Worm (Caenorhabditis elegans) whole organism, L2 larva: Measurements from ENCODE around the gene ver-3.

ENCODE experiments used
- C34F6.9 ChIP-seq: fragments of 150-350 bp; optimal IDR thresholded peaks from 2 replicates; lab custom pipeline; 2014; ENCODE audit warnings: missing biosample characterization, missing genetic modification characterization
- F13H6.1 ChIP-seq: sonication (generic microtip); optimal IDR thresholded peaks from 2 replicates; lab custom pipeline; 2016; ENCODE audit warnings: missing genetic modification characterization, missing compliant biosample characterization
- R02D3.7 ChIP-seq: fragments of 150-350 bp; optimal IDR thresholded peaks from 2 replicates; lab custom pipeline; 2014; ENCODE audit warnings: missing biosample characterization, missing genetic modification characterization
- Y55F3AM.14 ChIP-seq: fragments of 200-800 bp; sonication (Bioruptor generic); optimal IDR thresholded peaks from 2 replicates; lab custom pipeline; 2018; ENCODE audit warnings: mild to moderate bottlenecking, missing genetic modification characterization, missing compliant biosample characterization
- ZK546.5 ChIP-seq: sonication (generic microtip); optimal IDR thresholded peaks from 2 replicates; lab custom pipeline; 2017; ENCODE audit warnings: missing biosample characterization, missing genetic modification characterization
- alr-1 ChIP-seq: fragments of 150-350 bp; optimal IDR thresholded peaks from 2 replicates; lab custom pipeline; 2014; ENCODE audit warnings: missing biosample characterization, missing genetic modification characterization
- aly-2 ChIP-seq: fragments of 150-350 bp; optimal IDR thresholded peaks from 2 replicates; lab custom pipeline; 2014; ENCODE audit warnings: missing biosample characterization, missing genetic modification characterization
- ama-1 ChIP-seq: fragments of 150-350 bp; optimal IDR thresholded peaks from 2 replicates; lab custom pipeline; 2018; ENCODE audit warnings: inconsistent platforms
- blmp-1 ChIP-seq: sonication (generic microtip); optimal IDR thresholded peaks from 2 replicates; lab custom pipeline; 2017; ENCODE audit warnings: missing genetic modification characterization, mild to moderate bottlenecking, missing compliant biosample characterization, antibody characterized with exemption, moderate library complexity; ENCODE audit not compliant: insufficient read depth
- crh-2 ChIP-seq: sonication (generic microtip); optimal IDR thresholded peaks from 2 replicates; lab custom pipeline; 2017; ENCODE audit warnings: missing biosample characterization, missing genetic modification characterization
- dmd-4 ChIP-seq: sonication (generic microtip); optimal IDR thresholded peaks from 2 replicates; lab custom pipeline; 2017; ENCODE audit warnings: missing biosample characterization, missing genetic modification characterization
- egl-27 ChIP-seq: sonication (generic microtip); optimal IDR thresholded peaks from 3 replicates; lab custom pipeline; 2017; ENCODE audit warnings: missing biosample characterization, missing genetic modification reagents, missing genetic modification characterization
- elt-1 ChIP-seq: fragments of 150-350 bp; optimal IDR thresholded peaks from 2 replicates; lab custom pipeline; 2014; ENCODE audit warnings: missing biosample characterization, missing genetic modification characterization
- elt-3 ChIP-seq: sonication (generic microtip); optimal IDR thresholded peaks from 2 replicates; lab custom pipeline; 2017; ENCODE audit warnings: missing biosample characterization, missing genetic modification characterization
- fos-1 ChIP-seq: fragments of 150-350 bp; optimal IDR thresholded peaks from 2 replicates; lab custom pipeline; 2014; ENCODE audit warnings: missing biosample characterization, missing genetic modification characterization
- gmeb-1 ChIP-seq: fragments of 150-350 bp; optimal IDR thresholded peaks from 2 replicates; lab custom pipeline; 2014; ENCODE audit warnings: missing biosample characterization, missing genetic modification characterization
- lin-11 ChIP-seq: fragments of 150-350 bp; sonication (generic microtip); optimal IDR thresholded peaks from 2 replicates; lab custom pipeline; 2014; ENCODE audit warnings: missing biosample characterization, missing genetic modification characterization, inconsistent platforms, mixed read lengths
- lin-39 ChIP-seq: fragments of 150-350 bp; optimal IDR thresholded peaks from 2 replicates; lab custom pipeline; 2014; ENCODE audit warnings: missing biosample characterization, missing genetic modification reagents, missing genetic modification characterization
- lsy-2 ChIP-seq, 2 experiments: fragments of 150-350 bp in 1 of 2; sonication (generic microtip) in 1 of 2; optimal IDR thresholded peaks; 2 replicates each; lab custom pipeline; 2014 to 2017; ENCODE audit warnings: missing biosample characterization in 2 of 2, missing genetic modification characterization in 2 of 2
- mab-5 ChIP-seq: fragments of 150-350 bp; optimal IDR thresholded peaks from 2 replicates; lab custom pipeline; 2014; ENCODE audit warnings: missing biosample characterization, missing genetic modification characterization
- mdl-1 ChIP-seq, 2 experiments: fragments of 150-350 bp in 1 of 2; sonication (generic microtip) in 1 of 2; optimal IDR thresholded peaks; 2 replicates each; lab custom pipeline; 2017; ENCODE audit warnings: missing biosample characterization in 2 of 2, missing genetic modification characterization in 2 of 2
- nhr-10 ChIP-seq: sonication (generic microtip); optimal IDR thresholded peaks from 2 replicates; lab custom pipeline; 2017; ENCODE audit warnings: missing biosample characterization, missing genetic modification characterization
- nhr-12 ChIP-seq: fragments of 150-350 bp; optimal IDR thresholded peaks from 2 replicates; lab custom pipeline; 2014; ENCODE audit warnings: missing biosample characterization, missing genetic modification characterization
- nhr-21 ChIP-seq: fragments of 150-350 bp; optimal IDR thresholded peaks from 2 replicates; lab custom pipeline; 2014; ENCODE audit warnings: missing biosample characterization, missing genetic modification characterization
- nhr-25 ChIP-seq: fragments of 150-350 bp; sonication (generic microtip); optimal IDR thresholded peaks from 3 replicates; lab custom pipeline; 2014; ENCODE audit warnings: missing biosample characterization, missing genetic modification characterization
- nhr-77 ChIP-seq: fragments of 150-350 bp; optimal IDR thresholded peaks from 2 replicates; lab custom pipeline; 2014; ENCODE audit warnings: missing biosample characterization, missing genetic modification characterization
- sem-4 ChIP-seq: fragments of 150-350 bp; optimal IDR thresholded peaks from 2 replicates; lab custom pipeline; 2014; ENCODE audit warnings: missing biosample characterization, missing genetic modification reagents, missing genetic modification characterization
- skn-1 ChIP-seq: sonication (generic microtip); optimal IDR thresholded peaks from 2 replicates; lab custom pipeline; 2017; ENCODE audit warnings: missing biosample characterization, missing genetic modification characterization
- sma-3 ChIP-seq: sonication (generic microtip); optimal IDR thresholded peaks from 2 replicates; lab custom pipeline; 2016; ENCODE audit warnings: missing genetic modification reagents, missing genetic modification characterization, missing compliant biosample characterization
- sma-9 ChIP-seq, 2 experiments: fragments of 150-350 bp in 1 of 2; sonication (generic microtip) in 1 of 2; optimal IDR thresholded peaks; 2 replicates each; lab custom pipeline; 2014 to 2016; ENCODE audit warnings: missing genetic modification characterization in 2 of 2, mild to moderate bottlenecking in 1 of 2, missing biosample characterization in 1 of 2, missing compliant biosample characterization in 1 of 2, missing genetic modification reagents in 1 of 2, moderate library complexity in 1 of 2
- unc-39 ChIP-seq: fragments of 150-350 bp; optimal IDR thresholded peaks from 2 replicates; lab custom pipeline; 2014; ENCODE audit warnings: missing biosample characterization, missing genetic modification characterization
- unc-55 ChIP-seq: fragments of 150-350 bp; sonication (generic microtip); optimal IDR thresholded peaks from 3 replicates; lab custom pipeline; 2014; ENCODE audit warnings: missing biosample characterization, missing genetic modification reagents, missing genetic modification characterization
- ztf-11 ChIP-seq: sonication (generic microtip); optimal IDR thresholded peaks from 2 replicates; lab custom pipeline; 2017; ENCODE audit warnings: missing biosample characterization, missing genetic modification characterization
- ztf-4 ChIP-seq: fragments of 150-350 bp; optimal IDR thresholded peaks from 2 replicates; lab custom pipeline; 2014; ENCODE audit warnings: missing biosample characterization, missing genetic modification characterization

ver-3 gene

ce11 chrX:10992177-10992576 lies at the start of gene ver-3:
Gene ver-3 (plus strand): TSS chrX:10992477.
- TF ChIP-seq ztf-4 (tag; lab: Kevin White, UChicago): no peak
- TF ChIP-seq lin-39 (tag; lab: Kevin White, UChicago): no peak
- TF ChIP-seq mdl-1 (tag; optimal IDR thresholded peaks at IDR 0.05; lab: Kevin White, UChicago): no peak
- TF ChIP-seq nhr-21: no peak
- TF ChIP-seq dmd-4 (tag; lab: Kevin White, UChicago): no peak
- no peak for TF ChIP-seq skn-1 (tag; lab: Kevin White, UChicago)
- no peak for TF ChIP-seq ZK546.5 (tag; lab: Kevin White, UChicago)
- no peak for TF ChIP-seq Y55F3AM.14 (GFP tag; lab: Kevin White, UChicago)
- no peak for TF ChIP-seq ztf-11 (tag; lab: Kevin White, UChicago)
- TF ChIP-seq alr-1: no peak
- TF ChIP-seq mab-5 (tag; lab: Kevin White, UChicago): no peak
- TF ChIP-seq, all 48 proteins: peak for 0

ce11 chrX:10948852-10949251 lies 43.4 kb upstream of the ver-3 start, which contains the start of gene T21B6.3:
Gene T21B6.3 (minus strand): TSS chrX:10948952.
- TF ChIP-seq ztf-11 (tag; lab: Kevin White, UChicago) (no peak), sma-3 (GFP tag; lab: Kevin White, UChicago) (no peak), C34F6.9 (tag; lab: Kevin White, UChicago) (no peak), nhr-25 (no peak), blmp-1 (tag; lab: Kevin White, UChicago) (no peak), aly-2 (tag; lab: Kevin White, UChicago) (no peak), elt-1 (tag; lab: Kevin White, UChicago) (no peak), alr-1 (no peak), ztf-4 (tag; lab: Kevin White, UChicago) (no peak), dmd-4 (tag; lab: Kevin White, UChicago) (no peak), nhr-10 (no peak), ama-1 (no peak), elt-3 (tag; lab: Kevin White, UChicago) (no peak), R02D3.7 (no peak), skn-1 (tag; lab: Kevin White, UChicago) (no peak), crh-2 (tag; lab: Kevin White, UChicago) (no peak)
- TF ChIP-seq, all 48 proteins: peak for 0

- no peak for TF ChIP-seq sem-4
- TF ChIP-seq F13H6.1: no peak
- TF ChIP-seq unc-39 (tag; lab: Kevin White, UChicago): no peak
- no peak for TF ChIP-seq ztf-11 (tag; lab: Kevin White, UChicago)
- no peak for TF ChIP-seq lin-39 (tag; lab: Kevin White, UChicago)
- TF ChIP-seq C34F6.9 (tag; lab: Kevin White, UChicago): no peak
- TF ChIP-seq egl-27 (tag; lab: Kevin White, UChicago): no peak
- TF ChIP-seq, all 48 proteins: peak for 0
These were observed 41.1 kb upstream of the ver-3 start, which contains the start of gene K09C8.7 for ce11 chrX:10951168-10951567. Gene K09C8.7 (minus strand): TSS chrX:10951393.

ce11 chrX:10951922-10952321 lies 40.4 kb upstream of the ver-3 start:
- TF ChIP-seq fos-1 (tag; lab: Kevin White, UChicago) (peak; percentile 7), mdl-1 (tag; optimal IDR thresholded peaks at IDR 0.05; lab: Kevin White, UChicago) (no peak), lin-11 (tag; lab: Kevin White, UChicago) (no peak), sma-3 (GFP tag; lab: Kevin White, UChicago) (no peak), nhr-12 (tag; lab: Kevin White, UChicago) (no peak), sem-4 (no peak)

- TF ChIP-seq sma-3 (GFP tag; lab: Kevin White, UChicago): no peak
- no peak for TF ChIP-seq nhr-77 (tag; lab: Kevin White, UChicago)
- TF ChIP-seq unc-55: no peak
- no peak for TF ChIP-seq nhr-12 (tag; lab: Kevin White, UChicago)
- no peak for TF ChIP-seq mab-5 (tag; lab: Kevin White, UChicago)
- no peak for TF ChIP-seq gmeb-1 (tag; lab: Kevin White, UChicago)
- TF ChIP-seq lsy-2 (tag; optimal IDR thresholded peaks at IDR 0.05; lab: Kevin White, UChicago): no peak
- no peak for TF ChIP-seq skn-1 (tag; lab: Kevin White, UChicago)
- TF ChIP-seq lin-11 (tag; lab: Kevin White, UChicago): no peak
- no peak for TF ChIP-seq nhr-25
- no peak for TF ChIP-seq blmp-1 (tag; lab: Kevin White, UChicago)
- no peak for TF ChIP-seq nhr-10
- TF ChIP-seq C34F6.9 (tag; lab: Kevin White, UChicago): no peak
- no peak for TF ChIP-seq sma-9 (GFP tag; optimal IDR thresholded peaks at IDR 0.05; lab: Kevin White, UChicago)
- no peak for TF ChIP-seq sma-9 (tag; optimal IDR thresholded peaks at IDR 0.05; lab: Kevin White, UChicago)
- no peak for TF ChIP-seq ztf-4 (tag; lab: Kevin White, UChicago)
- no peak for TF ChIP-seq mdl-1 (tag; optimal IDR thresholded peaks at IDR 0.05; lab: Kevin White, UChicago)
These were observed 38.4 kb upstream of the ver-3 start, which contains the start of gene pbo-4 for ce11 chrX:10953834-10954233. Gene pbo-4 (plus strand): TSS chrX:10954134.
